Worm (Caenorhabditis elegans): Measurements from ENCODE around the gene F58A6.9.

DNA sequence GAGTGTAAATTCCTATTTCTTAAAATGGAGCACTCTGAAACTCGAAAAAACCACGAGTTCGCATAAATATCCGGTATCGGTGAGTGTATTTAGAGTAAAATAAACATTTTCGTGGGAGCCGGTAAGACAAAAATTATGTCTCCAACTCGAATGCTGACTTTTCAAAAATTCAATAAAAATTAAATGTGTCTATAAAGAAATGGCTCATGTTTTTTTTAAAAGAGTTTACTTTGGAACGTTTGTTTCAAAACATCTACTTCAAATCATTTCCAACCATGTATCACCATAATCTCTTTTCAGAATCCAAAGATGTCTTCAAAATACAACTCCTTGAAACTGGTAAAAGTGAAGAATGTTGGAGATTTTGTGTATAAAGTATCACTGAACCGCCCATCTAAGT, 16.1 kb downstream of the F58A6.9 start, which contains the start of gene F58A6.1:
- TF ChIP-seq lsy-2 (tag; optimal IDR thresholded peaks at IDR 0.05): no peak
- no peak for TF ChIP-seq hlh-30 (tag; optimal IDR thresholded peaks at IDR 0.05; ENCODE audit: insufficient read depth)
- TF ChIP-seq nhr-76 (tag; optimal IDR thresholded peaks at IDR 0.05): no peak
- TF ChIP-seq pqm-1 (tag; optimal IDR thresholded peaks at IDR 0.05): no peak
- no peak for TF ChIP-seq nhr-11 (tag; optimal IDR thresholded peaks at IDR 0.05)
- no peak for TF ChIP-seq mxl-3 (GFP tag; optimal IDR thresholded peaks at IDR 0.05)
- no peak for TF ChIP-seq lin-39 (tag; optimal IDR thresholded peaks at IDR 0.05)
- no peak for TF ChIP-seq daf-12 (tag; optimal IDR thresholded peaks at IDR 0.05)
- TF ChIP-seq mdl-1 (tag; optimal IDR thresholded peaks at IDR 0.05): no peak
- no peak for TF ChIP-seq F44E2.7 (GFP tag; IDR thresholded peaks at IDR 0.05)
- TF ChIP-seq ztf-11 (tag; optimal IDR thresholded peaks at IDR 0.05): no peak
- no peak for TF ChIP-seq ama-1 (optimal IDR thresholded peaks at IDR 0.05)
- TF ChIP-seq ctbp-1 (GFP tag; IDR thresholded peaks at IDR 0.05): no peak
